Fruit fly (Drosophila melanogaster): ENCODE results near the gene CG13877.

The CG13877 gene

dm6 chr3L:205723-206284 lies 12.1 kb upstream of the CG13877 start, which contains the start of the genes Gk1 and CG13876 (continued):
- TF ChIP-seq CG16779 (tag; optimal IDR thresholded peaks at IDR 0.05), result peak; percentile 95
- peak; percentile 96 for TF ChIP-seq CG8632 (GFP tag; optimal IDR thresholded peaks at IDR 0.05)
- peak; percentile 97 for TF ChIP-seq CG8119 (GFP tag; IDR thresholded peaks at IDR 0.05)
- peak; percentile 98 for TF ChIP-seq eg (GFP tag; IDR thresholded peaks at IDR 0.05)
- peak; percentile 92 for TF ChIP-seq CG6792 (GFP tag; optimal IDR thresholded peaks at IDR 0.05)
- peak; percentile 97 for TF ChIP-seq CG6163 (GFP tag; IDR thresholded peaks at IDR 0.05)
- TF ChIP-seq CG1621 (tag; optimal IDR thresholded peaks at IDR 0.05), result peak; percentile 92
- TF ChIP-seq esn (GFP tag; optimal IDR thresholded peaks at IDR 0.05), result peak; percentile 93
- peak; percentile 73 for TF ChIP-seq CG11902 (GFP tag; optimal IDR thresholded peaks at IDR 0.05)
- peak; percentile 92 for TF ChIP-seq vri (GFP tag; optimal IDR thresholded peaks at IDR 0.05)
- TF ChIP-seq Sox102F (GFP tag; optimal IDR thresholded peaks at IDR 0.05), result no peak
- peak; percentile 99 for TF ChIP-seq fkh (GFP tag; optimal IDR thresholded peaks at IDR 0.05)
- TF ChIP-seq CG15336 (GFP tag; IDR thresholded peaks at IDR 0.05), result peak; percentile 98
- TF ChIP-seq CG3919 (GFP tag; optimal IDR thresholded peaks at IDR 0.05), result peak; percentile 94
- peak; percentile 96 for TF ChIP-seq CG10631 (GFP tag; optimal IDR thresholded peaks at IDR 0.05)
- peak; percentile 90 for TF ChIP-seq spab (GFP tag; optimal IDR thresholded peaks at IDR 0.05)
- peak; percentile 84 for TF ChIP-seq lz (GFP tag; optimal IDR thresholded peaks at IDR 0.05)
- TF ChIP-seq dsx (GFP tag; optimal IDR thresholded peaks at IDR 0.05; ENCODE audit: poor library complexity, severe bottlenecking), result peak; percentile 97
- peak; percentile 98 for TF ChIP-seq Ets96B (tag; optimal IDR thresholded peaks at IDR 0.05)
- peak; percentile 98 for TF ChIP-seq CG3032 (tag; optimal IDR thresholded peaks at IDR 0.05)
- TF ChIP-seq Hr38 (GFP tag; optimal IDR thresholded peaks at IDR 0.05), result no peak
- TF ChIP-seq CG11294 (GFP tag; IDR thresholded peaks at IDR 0.05), result peak; percentile 89
- peak; percentile 96 for TF ChIP-seq svp (GFP tag)

dm6 chr3L:211200-211599 lies 6.7 kb upstream of the CG13877 start, which contains the start of gene Prp4k:
Prp4k (minus strand) TSS chr3L:211457.
- TF ChIP-seq CG3032 (tag; optimal IDR thresholded peaks at IDR 0.05), result peak; percentile 20
- TF ChIP-seq CG15336 (GFP tag; IDR thresholded peaks at IDR 0.05), result peak; percentile 27; the same call in 1 of the 2 replicates
- no peak for TF ChIP-seq CG7368 (GFP tag; optimal IDR thresholded peaks at IDR 0.05)

- TF ChIP-seq fkh (GFP tag; optimal IDR thresholded peaks at IDR 0.05) (no peak), achi (GFP tag; optimal IDR thresholded peaks at IDR 0.05) (no peak), Eip78C (GFP tag) (no peak), CG8632 (GFP tag; optimal IDR thresholded peaks at IDR 0.05) (no peak)
These were observed 5.3 kb upstream of the CG13877 start, which contains the start of the genes thoc7 and Dis3l2 for dm6 chr3L:212520-212919. thoc7 (minus strand) TSS chr3L:212687. Dis3l2 (plus strand) TSS chr3L:212709.

dm6 chr3L:216325-216724 lies 1.5 kb upstream of the CG13877 start, which contains the start of gene Kaz1-ORFB:
Kaz1-ORFB (plus strand) TSS chr3L:216625.
- TF ChIP-seq Eip78C (GFP tag) (no peak), Eip93F (GFP tag; optimal IDR thresholded peaks at IDR 0.05) (no peak), pdm3 (GFP tag; optimal IDR thresholded peaks at IDR 0.05) (no peak), Met (GFP tag; optimal IDR thresholded peaks at IDR 0.05) (no peak), CG7368 (GFP tag; optimal IDR thresholded peaks at IDR 0.05) (no peak), OdsH (GFP tag; optimal IDR thresholded peaks at IDR 0.05) (no peak), CG10631 (GFP tag; optimal IDR thresholded peaks at IDR 0.05) (no peak), CG34406 (GFP tag; optimal IDR thresholded peaks at IDR 0.05) (no peak), CG8319 (GFP tag; optimal IDR thresholded peaks at IDR 0.05) (no peak), Eip75B (GFP tag; optimal IDR thresholded peaks at IDR 0.05) (no peak), cyc (GFP tag; optimal IDR thresholded peaks at IDR 0.05) (no peak)

Data from whole organism, prepupa.